Worm (Caenorhabditis elegans) whole organism, late embryonic: ENCODE data around the gene shc-2.

Experiments used
- C38D4.7 ChIP-seq: fragments of 200-800 bp; sonication (Bioruptor generic); optimal IDR thresholded peaks from 2 replicates; lab custom pipeline; 2018; ENCODE audit warnings: mild to moderate bottlenecking, missing genetic modification characterization, moderate library complexity, missing compliant biosample characterization
- ama-1 ChIP-seq: fragments of 150-350 bp; optimal IDR thresholded peaks from 2 replicates; lab custom pipeline; 2014
- fkh-10 ChIP-seq: fragments of 150-350 bp; optimal IDR thresholded peaks from 2 replicates; lab custom pipeline; 2014; ENCODE audit warnings: missing biosample characterization, missing genetic modification reagents, missing genetic modification characterization
- lin-11 ChIP-seq: fragments of 200-800 bp; sonication (Bioruptor generic); optimal IDR thresholded peaks from 2 replicates; lab custom pipeline; 2018; ENCODE audit warnings: mild to moderate bottlenecking, missing genetic modification characterization, missing compliant biosample characterization
- unc-55 ChIP-seq: sonication (generic microtip); optimal IDR thresholded peaks from 2 replicates; lab custom pipeline; 2017; ENCODE audit warnings: missing biosample characterization, missing genetic modification reagents, missing genetic modification characterization

- TF ChIP-seq fkh-10 (GFP tag; lab: Kevin White, UChicago) (no peak), unc-55 (GFP tag; lab: Kevin White, UChicago) (no peak), C38D4.7 (GFP tag; lab: Kevin White, UChicago) (no peak), lin-11 (no peak), ama-1 (no peak)
These were observed 53.5 kb downstream of the shc-2 start, which contains the start of the genes nsy-1 and F59A6.13 for ce11 chrII:5022381-5022855.
